Fruit fly (Drosophila melanogaster): Measurements from ENCODE around the gene CG13460.

The CG13460 gene

DNA sequence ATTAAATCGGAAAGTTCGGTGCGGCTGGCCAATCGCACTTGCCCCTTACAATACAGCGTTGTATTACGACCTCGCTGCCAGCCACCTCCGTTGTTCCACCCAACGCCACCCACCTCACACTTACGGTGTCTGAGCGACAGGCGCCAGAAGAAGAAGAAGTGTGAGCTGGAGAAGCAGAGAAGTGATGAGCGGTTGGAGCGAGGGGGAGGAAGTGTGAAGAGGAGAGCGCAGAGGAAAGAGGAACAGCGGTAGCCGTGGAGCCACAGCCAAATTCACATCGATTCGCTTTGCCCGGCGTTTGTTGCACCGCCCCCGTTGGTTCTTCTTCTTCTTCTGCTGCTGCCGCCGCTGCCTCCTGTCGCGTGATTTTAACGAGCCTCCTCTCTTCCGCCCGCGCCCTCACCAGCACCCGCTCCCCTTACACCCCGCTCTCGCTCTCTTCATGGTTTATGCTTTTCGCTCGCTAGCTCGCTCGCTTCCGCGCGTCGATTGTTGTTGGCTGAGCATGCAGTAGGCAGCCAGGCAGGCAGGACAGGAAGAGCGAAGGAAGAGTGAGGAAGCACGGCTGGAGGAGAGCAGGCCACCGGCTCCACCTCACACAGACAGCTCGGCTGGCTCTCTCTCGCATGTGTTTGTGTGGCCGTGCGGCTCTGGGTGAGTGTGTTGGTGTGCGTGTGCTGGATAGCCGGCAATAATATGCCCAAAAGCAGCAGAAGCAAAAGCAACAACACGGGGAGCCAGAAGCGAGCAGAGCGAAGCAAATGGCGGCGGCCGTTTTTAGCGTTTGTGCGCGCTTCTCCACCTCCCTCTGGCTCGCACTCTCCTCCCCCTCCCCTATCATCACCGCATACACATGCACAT is 42.7 kb upstream of the CG13460 start (continued):
- TF ChIP-seq CG4282 (GFP tag; optimal IDR thresholded peaks at IDR 0.05) (no peak), CG6175 (GFP tag; IDR thresholded peaks at IDR 0.05) (no peak), CG3281 (GFP tag; optimal IDR thresholded peaks at IDR 0.05) (no peak), Hmx (GFP tag; optimal IDR thresholded peaks at IDR 0.05) (no peak), so (GFP tag; IDR thresholded peaks at IDR 0.05) (no peak), Pdp1 (GFP tag; optimal IDR thresholded peaks at IDR 0.05) (no peak), CG7963 (GFP tag; IDR thresholded peaks at IDR 0.05; ENCODE audit: partially characterized antibody) (no peak), Ada2b (GFP tag; IDR thresholded peaks at IDR 0.05) (no peak), Mad (GFP tag; optimal IDR thresholded peaks at IDR 0.05) (no peak), CG31388 (GFP tag; optimal IDR thresholded peaks at IDR 0.05) (no peak), CG5245 (GFP tag; optimal IDR thresholded peaks at IDR 0.05) (no peak), kay (GFP tag; optimal IDR thresholded peaks at IDR 0.05) (no peak), al (GFP tag; IDR thresholded peaks at IDR 0.05) (no peak), cg (GFP tag; optimal IDR thresholded peaks at IDR 0.05) (peak; percentile 92), CG2116 (GFP tag; optimal IDR thresholded peaks at IDR 0.05) (no peak), Myb (GFP tag; optimal IDR thresholded peaks at IDR 0.05) (no peak), caup (GFP tag; optimal IDR thresholded peaks at IDR 0.05; ENCODE audit: severe bottlenecking) (no peak), ash1 (GFP tag; optimal IDR thresholded peaks at IDR 0.05) (no peak), CG16813 (GFP tag; IDR thresholded peaks at IDR 0.05; ENCODE audit: partially characterized antibody) (no peak), chif (GFP tag; optimal IDR thresholded peaks at IDR 0.05) (no peak), CG13296 (GFP tag; optimal IDR thresholded peaks at IDR 0.05) (no peak), E2f2 (GFP tag; IDR thresholded peaks at IDR 0.05) (no peak), CG10209 (GFP tag; optimal IDR thresholded peaks at IDR 0.05) (no peak), Antp (GFP tag; optimal IDR thresholded peaks at IDR 0.05) (no peak), Hmr (GFP tag; optimal IDR thresholded peaks at IDR 0.05) (peak; percentile 14), lov (optimal IDR thresholded peaks at IDR 0.05) (no peak), lov (GFP tag; IDR thresholded peaks at IDR 0.05) (no peak), CG4617 (GFP tag; optimal IDR thresholded peaks at IDR 0.05; ENCODE audit: borderline replicate concordance) (no peak), mld (GFP tag; IDR thresholded peaks at IDR 0.05; ENCODE audit: partially characterized antibody) (0 out of 3 replicates have a peak, but pooled peaks have one; percentile 36), trem (tag; optimal IDR thresholded peaks at IDR 0.05) (no peak), CG18262 (tag; optimal IDR thresholded peaks at IDR 0.05) (no peak), seq (GFP tag; IDR thresholded peaks at IDR 0.05) (0 out of 2 replicates have a peak, but pooled peaks have one; percentile 10), fu2 (GFP tag; optimal IDR thresholded peaks at IDR 0.05) (no peak), Gug (GFP tag; IDR thresholded peaks at IDR 0.05) (no peak), CG11696 (GFP tag; IDR thresholded peaks at IDR 0.05) (no peak), CG15514 (GFP tag; optimal IDR thresholded peaks at IDR 0.05) (no peak), CG2678 (tag; optimal IDR thresholded peaks at IDR 0.05) (no peak), CG10321 (GFP tag; IDR thresholded peaks at IDR 0.05) (no peak), eyg (GFP tag; optimal IDR thresholded peaks at IDR 0.05) (no peak), CG9932 (GFP tag; IDR thresholded peaks at IDR 0.05) (no peak), CG10462 (GFP tag; optimal IDR thresholded peaks at IDR 0.05) (no peak), CG13775 (GFP tag; optimal IDR thresholded peaks at IDR 0.05) (no peak), CG17186 (GFP tag; optimal IDR thresholded peaks at IDR 0.05) (no peak), CG30403 (GFP tag; optimal IDR thresholded peaks at IDR 0.05) (no peak), fd102C (GFP tag; optimal IDR thresholded peaks at IDR 0.05) (no peak), ATbp (GFP tag; optimal IDR thresholded peaks at IDR 0.05) (no peak), B-H2 (GFP tag; optimal IDR thresholded peaks at IDR 0.05) (no peak), Rx (GFP tag; IDR thresholded peaks at IDR 0.05) (0 out of 2 replicates have a peak, but pooled peaks have one; percentile 3), CG11093 (GFP tag; IDR thresholded peaks at IDR 0.05) (no peak)
